Worm (Caenorhabditis elegans): ENCODE results near the gene C33H5.16.

The C33H5.16 gene

ce11 chrIV:7824649-7825048, 21.5 kb upstream of the C33H5.16 start:
- TF ChIP-seq lir-1 (GFP tag; conservative IDR thresholded peaks at IDR 0.05), result no peak
- no peak for TF ChIP-seq pha-4 (tag; optimal IDR thresholded peaks at IDR 0.05)
- no peak for TF ChIP-seq F57A8.1 (GFP tag; optimal IDR thresholded peaks at IDR 0.05)

- TF ChIP-seq ceh-100 (GFP tag; IDR thresholded peaks at IDR 0.05) (no peak), B0261.1 (tag; optimal IDR thresholded peaks at IDR 0.05) (no peak), cebp-1 (GFP tag; IDR thresholded peaks at IDR 0.05) (no peak), cebp-1 (tag; optimal IDR thresholded peaks at IDR 0.05) (no peak), snpc-4 (GFP tag; optimal IDR thresholded peaks at IDR 0.05) (no peak), snpc-4 (tag; optimal IDR thresholded peaks at IDR 0.05) (no peak), bed-2 (GFP tag; IDR thresholded peaks at IDR 0.05) (no peak)
Observed at ce11 chrIV:7822524-7822923, 19.4 kb upstream of the C33H5.16 start, which contains the start of gene T14A8.2. Gene T14A8.2 (minus strand): TSS chrIV:7822624.

ce11 chrIV:7817852-7818251, 14.7 kb upstream of the C33H5.16 start, which contains the start of gene ric-3:
Gene ric-3 (plus strand): TSS chrIV:7818251.
- no peak for TF ChIP-seq snpc-1.3 (tag; optimal IDR thresholded peaks at IDR 0.05; ENCODE audit: insufficient read depth)
- TF ChIP-seq snpc-1.1 (tag; optimal IDR thresholded peaks at IDR 0.05; ENCODE audit: insufficient read depth), result no peak
- TF ChIP-seq madf-3 (GFP tag; IDR thresholded peaks at IDR 0.05), result no peak
- TF ChIP-seq Y56A3A.18 (GFP tag; IDR thresholded peaks at IDR 0.05), result no peak
- TF ChIP-seq F37B4.10 (GFP tag; IDR thresholded peaks at IDR 0.05), result no peak
- 0 out of 2 replicates have a peak, but pooled peaks have one; percentile 17 for TF ChIP-seq mcd-1 (GFP tag; IDR thresholded peaks at IDR 0.05)
- TF ChIP-seq lin-35 (GFP tag; optimal IDR thresholded peaks at IDR 0.05), result peak in 1 of 3 experiments; percentile 33
- peak; percentile 82 for TF ChIP-seq hmg-1.2 (GFP tag; IDR thresholded peaks at IDR 0.05)
- peak; percentile 9 for TF ChIP-seq lin-40 (tag; optimal IDR thresholded peaks at IDR 0.05)
- no peak for TF ChIP-seq ztf-22 (GFP tag; optimal IDR thresholded peaks at IDR 0.05)
- peak; percentile 30 for TF ChIP-seq somi-1 (GFP tag; optimal IDR thresholded peaks at IDR 0.05)
- TF ChIP-seq ztf-28 (GFP tag; IDR thresholded peaks at IDR 0.05), result no peak
- no peak for TF ChIP-seq F57A8.1 (GFP tag; optimal IDR thresholded peaks at IDR 0.05)
- no peak for TF ChIP-seq cebp-1 (GFP tag; IDR thresholded peaks at IDR 0.05)
- TF ChIP-seq cebp-1 (tag; optimal IDR thresholded peaks at IDR 0.05), result peak; percentile 37
- peak; percentile 25 for TF ChIP-seq ceh-27 (GFP tag; optimal IDR thresholded peaks at IDR 0.05)
- TF ChIP-seq K12H6.12 (tag; optimal IDR thresholded peaks at IDR 0.05), result peak; percentile 35
- TF ChIP-seq rpc-1 (optimal IDR thresholded peaks at IDR 0.05), result no peak
- no peak for TF ChIP-seq rpc-1 (tag; optimal IDR thresholded peaks at IDR 0.05)

DNA sequence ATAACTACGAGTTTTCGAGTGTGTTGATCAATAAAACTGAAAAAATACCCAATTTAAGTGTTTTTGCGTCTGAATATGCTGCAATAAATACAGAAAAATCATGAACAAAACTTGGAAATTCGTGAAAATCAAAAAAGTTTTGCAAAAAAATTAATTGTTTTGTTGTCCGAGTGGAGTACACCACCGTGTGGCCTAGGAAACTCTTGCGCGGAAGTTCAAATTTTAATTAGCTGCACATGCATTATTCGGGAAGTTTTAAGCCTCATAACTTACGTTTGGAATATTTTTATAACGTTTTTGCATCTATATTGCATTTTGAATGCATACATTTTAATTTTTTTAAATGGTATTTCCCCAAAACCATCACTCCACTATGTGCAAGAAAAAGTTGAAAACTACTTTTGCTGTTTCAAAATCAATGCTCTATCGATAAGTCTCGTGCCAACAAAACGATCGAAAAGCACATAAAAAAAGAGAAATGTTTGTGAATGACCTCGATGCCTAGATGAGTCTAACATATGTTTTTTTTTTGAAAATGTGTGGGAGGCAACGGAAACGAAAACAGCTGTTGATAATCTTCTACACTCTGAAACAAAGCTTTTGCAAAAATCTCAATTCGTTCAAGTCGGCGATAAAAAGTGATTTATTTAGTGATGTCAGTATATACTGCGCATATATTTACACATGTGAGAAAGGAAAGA, 13.4 kb upstream of the C33H5.16 start:
- TF ChIP-seq lin-35 (GFP tag; optimal IDR thresholded peaks at IDR 0.05) (peak in 1 of 3 experiments; percentile 13), hlh-26 (GFP tag; conservative IDR thresholded peaks at IDR 0.05) (no peak), B0336.3 (GFP tag; IDR thresholded peaks at IDR 0.05) (no peak), let-526 (GFP tag; IDR thresholded peaks at IDR 0.05) (0 out of 2 replicates have a peak, but pooled peaks have one; percentile 46), madf-8 (GFP tag; conservative IDR thresholded peaks at IDR 0.05) (no peak; the same call in 1 of the 2 replicates), K11D2.4 (GFP tag; IDR thresholded peaks at IDR 0.05) (no peak), xnd-1 (tag; optimal IDR thresholded peaks at IDR 0.05) (peak; percentile 26), C17E4.6 (GFP tag; IDR thresholded peaks at IDR 0.05) (no peak), bed-2 (GFP tag; IDR thresholded peaks at IDR 0.05) (0 out of 2 replicates have a peak, but pooled peaks have one; percentile 50), sea-2 (GFP tag; IDR thresholded peaks at IDR 0.05) (no peak), attf-6 (GFP tag; IDR thresholded peaks at IDR 0.05) (no peak), sptf-2 (GFP tag; optimal IDR thresholded peaks at IDR 0.05) (no peak), ekl-4 (GFP tag; IDR thresholded peaks at IDR 0.05) (no peak), Y53G8AR.9 (GFP tag; conservative IDR thresholded peaks at IDR 0.05) (no peak), F33H1.4 (GFP tag; IDR thresholded peaks at IDR 0.05) (peak; percentile 34; the same call in 1 of the 2 replicates), ztf-28 (GFP tag; IDR thresholded peaks at IDR 0.05) (no peak), aptf-2 (GFP tag; conservative IDR thresholded peaks at IDR 0.05) (0 out of 2 replicates have a peak, but pooled peaks have one; percentile 9), ets-4 (GFP tag; optimal IDR thresholded peaks at IDR 0.05) (no peak), dox-1 (GFP tag; IDR thresholded peaks at IDR 0.05) (no peak), ceh-100 (GFP tag; IDR thresholded peaks at IDR 0.05) (no peak), lin-40 (tag; optimal IDR thresholded peaks at IDR 0.05) (no peak)
